Fruit fly (Drosophila melanogaster) Kc167 (cell line): Measurements from ENCODE around the gene CG42494.

Experiments used
- Myc ChIP-seq: fragments of >200 bp; optimal IDR thresholded peaks from 2 replicates; lab custom pipeline; 2017; ENCODE audit warnings: missing external identifiers
- Sin3A ChIP-seq: fragments of >200 bp; optimal IDR thresholded peaks from 2 replicates; lab custom pipeline; 2018; ENCODE audit warnings: missing external identifiers
- psq ChIP-seq: fragments of >200 bp; optimal IDR thresholded peaks from 2 replicates; lab custom pipeline; 2017; ENCODE audit warnings: missing external identifiers
- ttk ChIP-seq: sonication (Bioruptor generic); optimal IDR thresholded peaks from 2 replicates; lab custom pipeline; 2017; ENCODE audit warnings: missing external identifiers

DNA sequence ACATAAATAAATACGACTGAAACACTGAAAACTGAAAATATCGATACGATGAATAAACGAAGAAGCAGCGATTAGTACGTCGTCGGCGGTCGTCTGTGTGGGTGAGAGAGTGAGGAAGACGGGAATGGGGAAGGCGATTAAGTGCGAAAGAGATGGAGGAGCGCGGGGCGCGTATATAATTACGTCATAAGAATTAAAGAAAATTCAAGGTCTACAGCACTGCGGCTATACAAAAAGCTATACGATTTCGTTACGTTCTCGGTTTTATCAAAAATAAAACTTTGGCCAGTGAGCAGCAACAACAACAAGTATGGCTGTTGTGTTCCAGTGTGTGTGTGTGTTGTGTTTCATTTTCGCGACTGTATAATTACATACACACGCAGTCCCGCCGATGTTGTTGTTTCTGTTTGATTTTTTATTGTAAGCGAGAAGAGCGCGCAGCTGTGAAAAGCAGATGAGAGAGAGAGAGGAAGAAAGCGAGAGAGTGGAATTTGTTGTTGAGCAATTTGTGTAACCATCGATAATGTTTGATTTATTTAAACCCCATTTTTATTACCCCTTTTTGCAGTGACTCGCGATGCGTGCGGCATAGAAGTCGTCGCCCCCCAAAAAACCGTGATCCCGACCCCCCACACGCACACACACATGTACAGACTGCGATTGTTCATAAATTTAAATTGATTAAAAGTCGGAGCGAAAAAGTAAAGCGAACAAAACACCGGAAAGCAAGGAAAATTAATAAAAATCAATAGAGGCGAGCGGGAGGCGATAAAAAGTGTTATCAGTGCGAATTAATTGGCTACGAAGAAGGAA lies 34.9 kb upstream of the CG42494 start:
- TF ChIP-seq Myc (lab: Kevin White, UChicago) (no peak), psq (lab: Kevin White, UChicago) (no peak), Sin3A (lab: Kevin White, UChicago) (no peak), ttk (lab: Kevin White, UChicago) (no peak)
